Fruit fly (Drosophila melanogaster): ENCODE results near the gene mRpS24.

The mRpS24 gene

dm6 chr3R:24188619-24189018, 25.3 kb upstream of the mRpS24 start, which contains the start of gene CG5515 (continued):
- peak; percentile 50 for TF ChIP-seq CG1233 (GFP tag; optimal IDR thresholded peaks at IDR 0.05)
- TF ChIP-seq sr (GFP tag; IDR thresholded peaks at IDR 0.05), result peak; percentile 45; the same call in 1 of the 3 replicates
- TF ChIP-seq HLH54F (GFP tag; optimal IDR thresholded peaks at IDR 0.05), result peak; percentile 88
- peak; percentile 36 for TF ChIP-seq CG30431 (GFP tag; optimal IDR thresholded peaks at IDR 0.05)
- TF ChIP-seq D (optimal IDR thresholded peaks at IDR 0.05), result no peak
- TF ChIP-seq D (GFP tag; optimal IDR thresholded peaks at IDR 0.05), result peak; percentile 30
- peak; percentile 81 for TF ChIP-seq inv (GFP tag; IDR thresholded peaks at IDR 0.05; ENCODE audit: partially characterized antibody)
- TF ChIP-seq D19A (tag; optimal IDR thresholded peaks at IDR 0.05), result no peak
- TF ChIP-seq gsb-n (tag; optimal IDR thresholded peaks at IDR 0.05), result no peak
- peak; percentile 70 for TF ChIP-seq CG12155 (GFP tag; optimal IDR thresholded peaks at IDR 0.05)
- TF ChIP-seq CG18764 (GFP tag; optimal IDR thresholded peaks at IDR 0.05), result peak; percentile 95
- peak; percentile 96 for TF ChIP-seq sens (GFP tag)
- peak; percentile 41 for TF ChIP-seq twi (tag; optimal IDR thresholded peaks at IDR 0.05)
- TF ChIP-seq CG10959 (GFP tag; IDR thresholded peaks at IDR 0.05), result peak; percentile 61
- no peak for TF ChIP-seq Hand (GFP tag; optimal IDR thresholded peaks at IDR 0.05)
- TF ChIP-seq Myb (GFP tag; optimal IDR thresholded peaks at IDR 0.05), result peak; percentile 62
- peak; percentile 66 for TF ChIP-seq ind (GFP tag; optimal IDR thresholded peaks at IDR 0.05)
- peak; percentile 81 for TF ChIP-seq CG12659 (GFP tag; optimal IDR thresholded peaks at IDR 0.05)
- peak; percentile 64 for TF ChIP-seq bcd (GFP tag; optimal IDR thresholded peaks at IDR 0.05)
- peak; percentile 48 for TF ChIP-seq eyg (GFP tag; optimal IDR thresholded peaks at IDR 0.05)
- TF ChIP-seq her (GFP tag; optimal IDR thresholded peaks at IDR 0.05), result peak; percentile 48
- 0 out of 2 replicates have a peak, but pooled peaks have one; percentile 32 for TF ChIP-seq Gsc (GFP tag; IDR thresholded peaks at IDR 0.05)
- no peak for TF ChIP-seq run (tag; optimal IDR thresholded peaks at IDR 0.05)
- TF ChIP-seq br (optimal IDR thresholded peaks at IDR 0.05), result no peak
- TF ChIP-seq CG12744 (GFP tag; optimal IDR thresholded peaks at IDR 0.05), result peak; percentile 50
- peak; percentile 87 for TF ChIP-seq vvl (GFP tag; IDR thresholded peaks at IDR 0.05)
- peak; percentile 59; the same call in 2 of the 3 replicates for TF ChIP-seq CG11695 (GFP tag; IDR thresholded peaks at IDR 0.05)
- TF ChIP-seq CG3281 (GFP tag; optimal IDR thresholded peaks at IDR 0.05), result peak; percentile 60
- 0 out of 2 replicates have a peak, but pooled peaks have one; percentile 9 for TF ChIP-seq cas (GFP tag; IDR thresholded peaks at IDR 0.05)
- TF ChIP-seq Awh (GFP tag; IDR thresholded peaks at IDR 0.05), result no peak
- TF ChIP-seq CG17361 (GFP tag; IDR thresholded peaks at IDR 0.05), result peak; percentile 65
- peak; percentile 71 for TF ChIP-seq CG16863 (GFP tag; optimal IDR thresholded peaks at IDR 0.05)
- TF ChIP-seq CG12769 (tag; optimal IDR thresholded peaks at IDR 0.05), result peak; percentile 75
- peak; percentile 54 for TF ChIP-seq Sry-δ (GFP tag; optimal IDR thresholded peaks at IDR 0.05)
- TF ChIP-seq CG18262 (tag; optimal IDR thresholded peaks at IDR 0.05), result peak; percentile 64
- TF ChIP-seq wor (GFP tag; IDR thresholded peaks at IDR 0.05), result peak; percentile 90
- no peak for TF ChIP-seq schlank (tag; optimal IDR thresholded peaks at IDR 0.05)
- peak; percentile 54; the same call in 1 of the 2 replicates for TF ChIP-seq ham (GFP tag; IDR thresholded peaks at IDR 0.05)
- TF ChIP-seq CG6272 (GFP tag; IDR thresholded peaks at IDR 0.05), result peak; percentile 80
- TF ChIP-seq CG7372 (GFP tag; IDR thresholded peaks at IDR 0.05), result peak; percentile 80
- peak; percentile 85 for TF ChIP-seq CG12391 (tag; optimal IDR thresholded peaks at IDR 0.05)
- TF ChIP-seq CG10274 (GFP tag; optimal IDR thresholded peaks at IDR 0.05), result no peak
- TF ChIP-seq az2 (GFP tag; optimal IDR thresholded peaks at IDR 0.05), result peak; percentile 63
- peak; percentile 68 for TF ChIP-seq CG1647 (GFP tag; optimal IDR thresholded peaks at IDR 0.05)
- TF ChIP-seq CG1529 (GFP tag; optimal IDR thresholded peaks at IDR 0.05), result no peak
- TF ChIP-seq sqz (GFP tag; optimal IDR thresholded peaks at IDR 0.05), result no peak
- TF ChIP-seq pum (GFP tag; optimal IDR thresholded peaks at IDR 0.05), result peak; percentile 49
- peak; percentile 88 for TF ChIP-seq nerfin-2 (GFP tag; IDR thresholded peaks at IDR 0.05; ENCODE audit: partially characterized antibody)
- no peak for TF ChIP-seq h (optimal IDR thresholded peaks at IDR 0.05)
- no peak for TF ChIP-seq Dip2 (GFP tag; IDR thresholded peaks at IDR 0.05)
- TF ChIP-seq dysf (GFP tag; IDR thresholded peaks at IDR 0.05), result peak; percentile 92
- TF ChIP-seq CG6683 (GFP tag; optimal IDR thresholded peaks at IDR 0.05), result peak; percentile 27
- TF ChIP-seq CG32767 (GFP tag; IDR thresholded peaks at IDR 0.05), result peak; percentile 75; the same call in 1 of the 2 replicates
